Fruit fly (Drosophila melanogaster): Measurements from ENCODE around the gene CG4069.
A peak's percentile ranks its signal among the peaks of the same experiment; 100 is the strongest.

The CG4069 gene

DNA sequence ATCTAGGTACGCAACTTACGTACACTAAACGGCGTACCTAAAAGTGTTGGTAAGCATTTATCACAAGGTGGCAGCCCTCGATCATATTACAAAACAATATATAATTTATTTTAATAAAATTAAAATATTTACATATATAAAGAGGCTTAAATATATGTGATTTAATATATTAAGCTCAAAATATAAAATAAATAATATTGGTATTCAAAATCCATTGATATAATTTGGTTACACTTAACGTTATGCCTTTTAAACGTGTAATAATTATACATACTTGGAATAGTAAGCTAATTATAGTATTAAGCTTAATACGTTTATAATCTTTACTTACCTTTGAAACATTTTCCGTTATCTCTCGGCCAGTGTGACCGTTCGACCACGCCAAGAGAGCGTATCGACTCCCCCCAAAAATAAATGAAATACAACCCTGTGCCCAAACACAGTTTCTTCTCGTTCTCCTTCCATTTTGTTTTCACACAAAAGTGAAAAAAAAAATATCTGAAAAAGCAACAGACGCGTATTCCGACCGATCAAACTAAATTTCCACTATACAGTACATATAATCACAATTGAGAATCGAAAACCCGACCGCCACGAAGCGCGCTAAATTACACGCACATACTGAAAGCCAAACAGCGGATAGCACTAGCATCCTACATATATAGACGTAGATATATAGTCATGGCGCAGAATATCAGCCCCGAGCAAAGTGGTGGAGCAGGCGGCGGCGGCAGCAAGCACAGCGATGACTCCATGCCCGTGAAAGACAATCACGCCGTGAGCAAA lies 33.1 kb downstream of the CG4069 start, which contains the start of the genes CG10646 and vih (continued):
- no peak for TF ChIP-seq repo (GFP tag; optimal IDR thresholded peaks at IDR 0.05)
- TF ChIP-seq BEAF-32 (GFP tag; optimal IDR thresholded peaks at IDR 0.05), result peak; percentile 50
- TF ChIP-seq Kr (GFP tag; optimal IDR thresholded peaks at IDR 0.05), result no peak
- TF ChIP-seq CG17802 (tag; optimal IDR thresholded peaks at IDR 0.05), result no peak
- TF ChIP-seq CG10366 (GFP tag; IDR thresholded peaks at IDR 0.05), result no peak
- TF ChIP-seq esg (GFP tag; conservative IDR thresholded peaks at IDR 0.05), result no peak
- no peak for TF ChIP-seq CG10565 (GFP tag; optimal IDR thresholded peaks at IDR 0.05)
- TF ChIP-seq CG8388 (GFP tag; optimal IDR thresholded peaks at IDR 0.05), result peak; percentile 26
- no peak for TF ChIP-seq CG31365 (tag; optimal IDR thresholded peaks at IDR 0.05)
- TF ChIP-seq CG2889 (GFP tag; IDR thresholded peaks at IDR 0.05), result no peak
- TF ChIP-seq da (GFP tag; optimal IDR thresholded peaks at IDR 0.05), result no peak
- peak; percentile 13 for TF ChIP-seq fd96Cb (tag; optimal IDR thresholded peaks at IDR 0.05)
- TF ChIP-seq CG18764 (GFP tag; optimal IDR thresholded peaks at IDR 0.05), result no peak
- no peak for TF ChIP-seq CG11723 (GFP tag; optimal IDR thresholded peaks at IDR 0.05)
- TF ChIP-seq cad (GFP tag; optimal IDR thresholded peaks at IDR 0.05), result no peak
- TF ChIP-seq CG9817 (tag; optimal IDR thresholded peaks at IDR 0.05), result no peak
- peak; percentile 56 for TF ChIP-seq Dek (tag; optimal IDR thresholded peaks at IDR 0.05)
- TF ChIP-seq D19A (tag; optimal IDR thresholded peaks at IDR 0.05), result peak; percentile 35
- TF ChIP-seq CG1792 (GFP tag; optimal IDR thresholded peaks at IDR 0.05), result no peak
- no peak for TF ChIP-seq CG11696 (GFP tag; IDR thresholded peaks at IDR 0.05)
- no peak for TF ChIP-seq CG6175 (GFP tag; IDR thresholded peaks at IDR 0.05)
- no peak for TF ChIP-seq TFAM (GFP tag; optimal IDR thresholded peaks at IDR 0.05)
- no peak for TF ChIP-seq corto (GFP tag; optimal IDR thresholded peaks at IDR 0.05)
- TF ChIP-seq Hr51 (GFP tag; optimal IDR thresholded peaks at IDR 0.05), result peak in 1 of 2 experiments; percentile 49
- no peak for TF ChIP-seq grn (GFP tag; optimal IDR thresholded peaks at IDR 0.05)
- TF ChIP-seq CG18599 (GFP tag; optimal IDR thresholded peaks at IDR 0.05), result peak; percentile 50
- no peak for TF ChIP-seq CG5245 (GFP tag; optimal IDR thresholded peaks at IDR 0.05)
- TF ChIP-seq Awh (GFP tag; IDR thresholded peaks at IDR 0.05), result no peak
- 0 out of 2 replicates have a peak, but pooled peaks have one; percentile 33 for TF ChIP-seq CG3847 (GFP tag; IDR thresholded peaks at IDR 0.05)
- peak; percentile 73 for TF ChIP-seq CG17361 (GFP tag; IDR thresholded peaks at IDR 0.05)
- peak; percentile 81 for TF ChIP-seq CG9797 (GFP tag; optimal IDR thresholded peaks at IDR 0.05)
- no peak for TF ChIP-seq NC2α (GFP tag; optimal IDR thresholded peaks at IDR 0.05)
- no peak; the same call in 2 of the 3 replicates for TF ChIP-seq Doc3 (GFP tag; IDR thresholded peaks at IDR 0.05; ENCODE audit: partially characterized antibody)
- TF ChIP-seq nmo (GFP tag; optimal IDR thresholded peaks at IDR 0.05), result peak; percentile 63
- TF ChIP-seq CG13894 (tag; optimal IDR thresholded peaks at IDR 0.05), result peak; percentile 18
- TF ChIP-seq slp2 (GFP tag; optimal IDR thresholded peaks at IDR 0.05), result no peak
- TF ChIP-seq Bgb (GFP tag; IDR thresholded peaks at IDR 0.05; ENCODE audit: partially characterized antibody), result peak; percentile 17; the same call in 1 of the 2 replicates
- peak; percentile 31 for TF ChIP-seq Deaf1 (tag; optimal IDR thresholded peaks at IDR 0.05)
- no peak for TF ChIP-seq CG14667 (GFP tag; IDR thresholded peaks at IDR 0.05)
- no peak for TF ChIP-seq zen2 (GFP tag; IDR thresholded peaks at IDR 0.05; ENCODE audit: partially characterized antibody)
- TF ChIP-seq CG16779 (GFP tag; IDR thresholded peaks at IDR 0.05), result no peak
- TF ChIP-seq E2f2 (GFP tag; IDR thresholded peaks at IDR 0.05), result peak; percentile 49; the same call in 1 of the 2 replicates
- TF ChIP-seq CG7786 (GFP tag; optimal IDR thresholded peaks at IDR 0.05), result no peak
- TF ChIP-seq CG5180 (GFP tag; optimal IDR thresholded peaks at IDR 0.05), result no peak
- TF ChIP-seq CG3407 (GFP tag; optimal IDR thresholded peaks at IDR 0.05), result no peak
- TF ChIP-seq sob (GFP tag; IDR thresholded peaks at IDR 0.05), result peak; percentile 7; the same call in 1 of the 2 replicates
- no peak for TF ChIP-seq gcm2 (GFP tag; optimal IDR thresholded peaks at IDR 0.05)
- peak; percentile 37 for TF ChIP-seq gsb-n (tag; optimal IDR thresholded peaks at IDR 0.05)
- TF ChIP-seq slbo (GFP tag; IDR thresholded peaks at IDR 0.05), result peak; percentile 60
